Fruit fly (Drosophila melanogaster) whole organism, embryonic: ENCODE results near the gene Adat1.

Experiments
- CG10431 ChIP-seq: fragments of 200-800 bp; sonication (Bioruptor generic); optimal IDR thresholded peaks from 3 replicates; lab custom pipeline; 2018; ENCODE audit warnings: missing biosample characterization, mild to moderate bottlenecking, missing genetic modification characterization
- CG10565 ChIP-seq: fragments of 200-800 bp; sonication (Bioruptor generic); optimal IDR thresholded peaks from 3 replicates; lab custom pipeline; 2016; ENCODE audit warnings: missing biosample characterization, mild to moderate bottlenecking, missing genetic modification characterization
- CG11085 ChIP-seq: fragments of 200-800 bp; sonication (Bioruptor generic); IDR thresholded peaks from 2 replicates; pipeline ENCODE4 v1.3.6; 2022; ENCODE audit warnings: missing biosample characterization, missing genetic modification characterization
- CG11560 ChIP-seq: fragments of 200-800 bp; sonication (Bioruptor generic); IDR thresholded peaks from 3 replicates; pipeline ENCODE4 v1.3.6; 2022; ENCODE audit warnings: missing biosample characterization, missing genetic modification characterization
- CG11696 ChIP-seq: fragments of 200-800 bp; sonication (Bioruptor generic); IDR thresholded peaks from 2 replicates; pipeline ENCODE4 v1.3.6; 2022; ENCODE audit warnings: missing biosample characterization, missing genetic modification characterization
- CG11723 ChIP-seq: fragments of 200-800 bp; sonication (Bioruptor generic); optimal IDR thresholded peaks from 2 replicates; lab custom pipeline; 2017; ENCODE audit warnings: missing biosample characterization, mild to moderate bottlenecking, missing genetic modification characterization
- CG12071 ChIP-seq: fragments of 200-800 bp; sonication (Bioruptor generic); optimal IDR thresholded peaks from 3 replicates; lab custom pipeline; 2018; ENCODE audit warnings: missing biosample characterization, mild to moderate bottlenecking, missing genetic modification characterization
- CG12299 ChIP-seq: fragments of 200-800 bp; sonication (Bioruptor generic); optimal IDR thresholded peaks from 2 replicates; lab custom pipeline; 2018; ENCODE audit warnings: missing biosample characterization, mild to moderate bottlenecking, missing genetic modification characterization
- CG1233 ChIP-seq: fragments of 200-800 bp; sonication (Bioruptor generic); optimal IDR thresholded peaks from 4 replicates; lab custom pipeline; 2018; ENCODE audit warnings: missing biosample characterization, mild to moderate bottlenecking, missing genetic modification characterization
- CG12769 ChIP-seq: fragments of 200-800 bp; sonication (Bioruptor generic); optimal IDR thresholded peaks from 2 replicates; lab custom pipeline; 2019; ENCODE audit warnings: missing biosample characterization, mild to moderate bottlenecking, missing genetic modification characterization, moderate library complexity
- CG14050 ChIP-seq: fragments of 200-800 bp; sonication (Bioruptor generic); IDR thresholded peaks from 3 replicates; pipeline ENCODE4 v1.3.6; 2022; ENCODE audit warnings: missing biosample characterization, missing genetic modification characterization
- CG15073 ChIP-seq: fragments of 200-800 bp; sonication (Bioruptor generic); optimal IDR thresholded peaks from 2 replicates; lab custom pipeline; 2016; ENCODE audit warnings: missing biosample characterization, missing genetic modification characterization
- CG15514 ChIP-seq: fragments of 200-800 bp; sonication (Bioruptor generic); optimal IDR thresholded peaks from 3 replicates; lab custom pipeline; 2017; ENCODE audit warnings: missing biosample characterization, missing genetic modification characterization, mild to moderate bottlenecking, moderate library complexity, missing genetic modification reagents
- CG1792 ChIP-seq: fragments of 200-800 bp; sonication (Bioruptor generic); optimal IDR thresholded peaks from 2 replicates; lab custom pipeline; 2016; ENCODE audit warnings: missing biosample characterization, missing genetic modification characterization
- CG3163 ChIP-seq: fragments of 200-800 bp; sonication (Bioruptor generic); optimal IDR thresholded peaks from 3 replicates; lab custom pipeline; 2016; ENCODE audit warnings: missing biosample characterization, missing genetic modification characterization
- CG3995 ChIP-seq: fragments of 200-800 bp; sonication (Bioruptor generic); optimal IDR thresholded peaks from 3 replicates; lab custom pipeline; 2016; ENCODE audit warnings: missing biosample characterization, missing genetic modification characterization
- CG6272 ChIP-seq: fragments of 200-800 bp; sonication (Bioruptor generic); IDR thresholded peaks from 2 replicates; pipeline ENCODE4 v1.3.6; 2022; ENCODE audit warnings: missing biosample characterization, missing genetic modification characterization
- CG8281 ChIP-seq: fragments of 200-800 bp; sonication (Bioruptor generic); optimal IDR thresholded peaks from 2 replicates; lab custom pipeline; 2018; ENCODE audit warnings: missing biosample characterization, mild to moderate bottlenecking, missing genetic modification characterization, moderate library complexity
- D19A ChIP-seq: fragments of 200-800 bp; optimal IDR thresholded peaks from 3 replicates; lab custom pipeline; 2019; ENCODE audit warnings: missing biosample characterization, mild to moderate bottlenecking, missing genetic modification characterization, moderate library complexity
- Dad ChIP-seq: fragments of 200-800 bp; sonication (Bioruptor generic); optimal IDR thresholded peaks from 3 replicates; lab custom pipeline; 2016; ENCODE audit warnings: missing biosample characterization, missing genetic modification characterization
- ERR ChIP-seq: fragments of 200-800 bp; sonication (Bioruptor generic); optimal IDR thresholded peaks from 2 replicates; lab custom pipeline; 2016; ENCODE audit warnings: missing biosample characterization, missing genetic modification characterization
- Ets97D ChIP-seq: fragments of 200-800 bp; sonication (Bioruptor generic); optimal IDR thresholded peaks from 3 replicates; lab custom pipeline; 2016; ENCODE audit warnings: missing biosample characterization, missing genetic modification characterization
- GATAe ChIP-seq: fragments of 200-800 bp; sonication (Bioruptor generic); conservative IDR thresholded peaks from 2 replicates; pipeline ENCODE4 v1.3.6; 2022; ENCODE audit warnings: missing biosample characterization, missing genetic modification characterization
- H15 ChIP-seq: fragments of 200-800 bp; sonication (Bioruptor generic); IDR thresholded peaks from 3 replicates; pipeline ENCODE4 v1.3.6; 2022; ENCODE audit warnings: missing biosample characterization, missing genetic modification characterization
- Hsf ChIP-seq: fragments of 200-800 bp; sonication (Bioruptor generic); optimal IDR thresholded peaks from 3 replicates; lab custom pipeline; 2016; ENCODE audit warnings: missing biosample characterization, missing genetic modification characterization
- Mad ChIP-seq: fragments of 200-800 bp; sonication (Bioruptor generic); optimal IDR thresholded peaks from 2 replicates; lab custom pipeline; 2016; ENCODE audit warnings: missing biosample characterization, missing genetic modification characterization
- Med ChIP-seq: fragments of 200-800 bp; sonication (Bioruptor generic); peaks from one replicate; lab custom pipeline; 2016; ENCODE audit warnings: missing biosample characterization, missing genetic modification characterization, mild to moderate bottlenecking, inconsistent platforms, moderate library complexity
- aop ChIP-seq: fragments of 200-800 bp; sonication (Bioruptor generic); IDR thresholded peaks from 2 replicates; pipeline ENCODE4 v1.3.6; 2022; ENCODE audit warnings: missing biosample characterization, missing genetic modification characterization
- ato ChIP-seq: fragments of 200-800 bp; sonication (Bioruptor generic); IDR thresholded peaks from 2 replicates; pipeline ENCODE4 v1.3.6; 2022; ENCODE audit warnings: missing biosample characterization, missing genetic modification characterization; ENCODE audit not compliant: partially characterized antibody
- crc ChIP-seq: fragments of 200-800 bp; sonication (Bioruptor generic); optimal IDR thresholded peaks from 2 replicates; lab custom pipeline; 2016; ENCODE audit warnings: missing biosample characterization, missing genetic modification characterization
- en ChIP-seq: fragments of 200-800 bp; sonication (Bioruptor generic); optimal IDR thresholded peaks from 2 replicates; lab custom pipeline; 2016; ENCODE audit warnings: missing biosample characterization, missing genetic modification characterization
- exex ChIP-seq: fragments of 200-800 bp; sonication (Bioruptor generic); optimal IDR thresholded peaks from 4 replicates; lab custom pipeline; 2018; ENCODE audit warnings: missing biosample characterization, mild to moderate bottlenecking, missing genetic modification characterization, moderate library complexity
- fd64A ChIP-seq: fragments of 200-800 bp; sonication (Bioruptor generic); optimal IDR thresholded peaks from 3 replicates; lab custom pipeline; 2018; ENCODE audit warnings: missing biosample characterization, mild to moderate bottlenecking, missing genetic modification characterization
- lmd ChIP-seq: fragments of 200-800 bp; sonication (Bioruptor generic); IDR thresholded peaks from 2 replicates; pipeline ENCODE4 v1.3.6; 2022; ENCODE audit warnings: missing biosample characterization, missing genetic modification characterization
- odd ChIP-seq: fragments of 200-800 bp; sonication (Bioruptor generic); optimal IDR thresholded peaks from 2 replicates; lab custom pipeline; 2017; ENCODE audit warnings: missing biosample characterization, mild to moderate bottlenecking, missing genetic modification characterization
- pan ChIP-seq, 4 experiments: fragments of >200 bp in 3 of 4; fragments of 200-800 bp in 1 of 4; sonication (Bioruptor generic) in 1 of 4; optimal IDR thresholded peaks in 3 of 4; IDR thresholded peaks in 1 of 4; 2 replicates each; pipeline versions ENCODE4 v1.3.6 to Lab custom; 2017 to 2022; ENCODE audit warnings: missing biosample characterization in 2 of 4, missing genetic modification characterization in 2 of 4, mixed read lengths in 1 of 4
- repo ChIP-seq: fragments of 200-800 bp; sonication (Bioruptor generic); optimal IDR thresholded peaks from 2 replicates; lab custom pipeline; 2016; ENCODE audit warnings: missing biosample characterization, missing genetic modification characterization
- ro ChIP-seq: fragments of 200-800 bp; sonication (Bioruptor generic); IDR thresholded peaks from 2 replicates; pipeline ENCODE4 v1.3.6; 2022; ENCODE audit warnings: missing biosample characterization, missing genetic modification characterization
- sd ChIP-seq: fragments of 200-800 bp; sonication (Bioruptor generic); optimal IDR thresholded peaks from 3 replicates; lab custom pipeline; 2018; ENCODE audit warnings: missing biosample characterization, mild to moderate bottlenecking, missing genetic modification characterization, moderate library complexity
- so ChIP-seq: fragments of 200-800 bp; sonication (Bioruptor generic); IDR thresholded peaks from 3 replicates; pipeline ENCODE4 v1.3.6; 2022; ENCODE audit warnings: missing biosample characterization, missing genetic modification characterization
- stc ChIP-seq: fragments of 200-800 bp; sonication (Bioruptor generic); IDR thresholded peaks from 2 replicates; pipeline ENCODE4 v1.3.6; 2022; ENCODE audit warnings: missing biosample characterization, missing genetic modification characterization
- trem ChIP-seq: fragments of 200-800 bp; optimal IDR thresholded peaks from 3 replicates; lab custom pipeline; 2019; ENCODE audit warnings: missing biosample characterization, mild to moderate bottlenecking, missing genetic modification characterization, moderate library complexity
- vvl ChIP-seq: fragments of 200-800 bp; sonication (Bioruptor generic); IDR thresholded peaks from 2 replicates; pipeline ENCODE4 v1.3.6; 2022; ENCODE audit warnings: missing biosample characterization, missing genetic modification characterization
- yki ChIP-seq: fragments of >200 bp; optimal IDR thresholded peaks from 3 replicates; lab custom pipeline; 2018
- zen ChIP-seq: fragments of 200-800 bp; sonication (Bioruptor generic); optimal IDR thresholded peaks from 3 replicates; lab custom pipeline; 2018; ENCODE audit warnings: missing biosample characterization, mild to moderate bottlenecking, missing genetic modification characterization, moderate library complexity
- zf30C ChIP-seq: fragments of 200-800 bp; sonication (Bioruptor generic); optimal IDR thresholded peaks from 3 replicates; lab custom pipeline; 2018; ENCODE audit warnings: missing biosample characterization, mild to moderate bottlenecking, missing genetic modification characterization
- zfh2 ChIP-seq: fragments of 200-800 bp; sonication (Bioruptor generic); optimal IDR thresholded peaks from 2 replicates; lab custom pipeline; 2016; ENCODE audit warnings: missing biosample characterization, missing genetic modification characterization

Adat1 gene

DNA sequence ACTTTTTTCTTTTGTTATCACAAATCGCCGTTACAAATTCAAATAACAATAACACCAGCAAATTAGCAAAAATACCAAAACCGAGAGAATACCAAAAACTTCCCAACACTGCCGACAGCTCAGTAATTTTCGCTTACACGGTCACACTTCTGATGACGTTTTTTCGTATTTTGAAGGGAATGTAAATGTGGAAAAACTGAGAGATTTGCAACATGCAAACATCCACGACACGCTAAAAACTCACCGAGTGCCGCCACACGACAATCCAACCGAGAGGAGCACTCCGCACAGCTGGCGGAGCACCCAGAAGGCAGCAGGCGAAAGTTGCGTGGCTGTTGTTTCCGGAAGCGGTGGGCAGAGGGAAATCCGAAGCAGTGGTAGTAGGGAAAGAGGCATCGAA, 17.9 kb downstream of the Adat1 start, which contains the start of gene Sec71 (continued):
- TF ChIP-seq CG11085 (no peak), CG12071 (GFP tag; lab: Kevin White, UChicago) (no peak), CG12769 (no peak), CG1792 (no peak), crc (GFP tag; lab: Kevin White, UChicago) (no peak), H15 (GFP tag; lab: Robert Waterston, UW) (no peak), CG14050 (GFP tag; lab: Robert Waterston, UW) (no peak), exex (tag; lab: Kevin White, UChicago) (no peak), zf30C (GFP tag; lab: Kevin White, UChicago) (no peak), CG1233 (GFP tag; lab: Kevin White, UChicago) (no peak), fd64A (GFP tag; lab: Kevin White, UChicago) (no peak), CG8281 (tag; lab: Kevin White, UChicago) (no peak), yki (lab: Kevin White, UChicago) (no peak), CG3995 (GFP tag; lab: Kevin White, UChicago) (peak; percentile 6), lmd (GFP tag; lab: Robert Waterston, UW) (no peak), so (GFP tag; lab: Robert Waterston, UW) (no peak), vvl (GFP tag; lab: Robert Waterston, UW) (no peak; the same call in 1 of the 2 replicates), D19A (no peak), CG3163 (GFP tag; lab: Kevin White, UChicago) (no peak), trem (peak; percentile 68), ERR (no peak), Hsf (GFP tag; lab: Kevin White, UChicago) (no peak), GATAe (no peak), zfh2 (GFP tag; lab: Kevin White, UChicago) (no peak), CG12299 (tag; lab: Kevin White, UChicago) (no peak), CG10565 (GFP tag; lab: Kevin White, UChicago) (no peak), Ets97D (GFP tag; lab: Kevin White, UChicago) (peak; percentile 62), sd (tag; lab: Kevin White, UChicago) (no peak), CG15514 (no peak), zen (tag; lab: Kevin White, UChicago) (peak; percentile 4), ro (GFP tag; lab: Robert Waterston, UW) (no peak), stc (GFP tag; lab: Robert Waterston, UW) (no peak), CG11560 (tag; lab: Robert Waterston, UW) (no peak), CG11723 (GFP tag; lab: Kevin White, UChicago) (no peak), Mad (GFP tag; lab: Kevin White, UChicago) (no peak), Dad (GFP tag; lab: Kevin White, UChicago) (no peak), CG11696 (GFP tag; lab: Robert Waterston, UW) (no peak), CG6272 (GFP tag; lab: Robert Waterston, UW) (no peak), repo (GFP tag; lab: Kevin White, UChicago) (no peak), ato (GFP tag; lab: Robert Waterston, UW) (no peak), aop (GFP tag; lab: Robert Waterston, UW) (no peak), CG10431 (GFP tag; lab: Kevin White, UChicago) (no peak), CG15073 (GFP tag; lab: Kevin White, UChicago) (no peak), odd (GFP tag; lab: Kevin White, UChicago) (no peak), en (GFP tag; lab: Kevin White, UChicago) (no peak), Med (GFP tag; lab: Kevin White, UChicago) (peak; percentile 85), pan (optimal IDR thresholded peaks at IDR 0.05; lab: Kevin White, UChicago) (no peak), pan (GFP tag; optimal IDR thresholded peaks at IDR 0.05 in 1 of 2, IDR thresholded peaks at IDR 0.05 in 1 of 2) (no peak)
